Worm (Caenorhabditis elegans) whole organism, young adult: ENCODE measurements around the gene gsp-1.
A peak's percentile ranks its signal among the peaks of the same experiment; 100 is the strongest.

Experiments
- F33H1.4 ChIP-seq: fragments of 200-800 bp; sonication (Bioruptor generic); IDR thresholded peaks from 2 replicates; pipeline ENCODE4 v1.3.6; 2022; ENCODE audit warnings: missing genetic modification reagents, missing genetic modification characterization, missing compliant biosample characterization
- Y56A3A.18 ChIP-seq: fragments of 200-800 bp; sonication (Bioruptor generic); IDR thresholded peaks from 2 replicates; pipeline ENCODE4 v1.3.6; 2022; ENCODE audit warnings: missing genetic modification reagents, missing genetic modification characterization, missing compliant biosample characterization
- let-607 ChIP-seq, 2 experiments: fragments of 200-800 bp in 1 of 2; sonication (Bioruptor generic) in 1 of 2; sonication (generic microtip) in 1 of 2; optimal IDR thresholded peaks; 2 replicates each; lab custom pipeline; 2016 to 2018; ENCODE audit warnings: mild to moderate bottlenecking in 2 of 2, missing compliant biosample characterization in 2 of 2, missing genetic modification characterization in 2 of 2, moderate library complexity in 2 of 2, missing genotype in 1 of 2
- pha-4 ChIP-seq: fragments of 150-350 bp; sonication (generic microtip); optimal IDR thresholded peaks from 2 replicates; lab custom pipeline; 2014; ENCODE audit warnings: missing biosample characterization, missing genetic modification reagents, missing genetic modification characterization
- sdz-38 ChIP-seq: sonication (generic microtip); optimal IDR thresholded peaks from 2 replicates; lab custom pipeline; 2016; ENCODE audit warnings: missing genotype, missing genetic modification characterization, missing compliant biosample characterization
- tbx-9 ChIP-seq: sonication (generic microtip); optimal IDR thresholded peaks from 2 replicates; lab custom pipeline; 2016; ENCODE audit warnings: borderline replicate concordance, missing genetic modification characterization, inconsistent platforms, missing compliant biosample characterization
- ztf-6 ChIP-seq: fragments of 200-800 bp; sonication (Bioruptor generic); IDR thresholded peaks from 2 replicates; pipeline ENCODE4 v1.3.6; 2022; ENCODE audit warnings: missing genetic modification reagents, missing genetic modification characterization, missing compliant biosample characterization

The gsp-1 gene

DNA sequence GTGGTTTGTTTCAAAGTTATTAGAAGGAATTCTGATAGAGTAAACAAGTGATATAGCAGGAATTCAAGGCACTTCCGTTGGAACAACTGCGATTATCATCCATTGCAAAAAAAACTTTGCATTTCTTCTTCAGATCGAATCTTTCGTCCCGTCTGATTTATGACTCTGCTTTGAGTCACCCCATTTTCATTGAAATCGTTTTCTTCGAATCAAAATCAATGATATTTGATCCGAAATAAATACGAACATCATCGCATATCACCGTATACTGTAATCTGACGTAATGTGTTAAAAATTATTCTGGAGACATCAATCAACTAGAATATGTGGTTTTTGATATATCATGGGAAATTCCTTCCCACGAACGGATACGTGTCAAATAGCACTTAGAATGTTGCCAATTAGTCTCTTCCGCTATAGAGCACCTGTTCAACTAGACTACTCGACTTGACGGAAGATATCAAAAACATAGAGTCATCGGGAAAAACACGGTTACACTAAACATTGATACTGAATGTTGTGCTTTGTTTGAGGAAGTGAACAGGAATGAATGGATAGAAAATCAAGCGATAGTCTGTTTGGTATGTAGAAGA lies 48.7 kb downstream of the gsp-1 start:
- TF ChIP-seq sdz-38 (tag; lab: Kevin White, UChicago) (no peak), Y56A3A.18 (GFP tag; lab: Robert Waterston, UW) (0 out of 2 replicates have a peak, but pooled peaks have one; percentile 18)
- TF ChIP-seq, all 124 proteins: peak for 1

DNA sequence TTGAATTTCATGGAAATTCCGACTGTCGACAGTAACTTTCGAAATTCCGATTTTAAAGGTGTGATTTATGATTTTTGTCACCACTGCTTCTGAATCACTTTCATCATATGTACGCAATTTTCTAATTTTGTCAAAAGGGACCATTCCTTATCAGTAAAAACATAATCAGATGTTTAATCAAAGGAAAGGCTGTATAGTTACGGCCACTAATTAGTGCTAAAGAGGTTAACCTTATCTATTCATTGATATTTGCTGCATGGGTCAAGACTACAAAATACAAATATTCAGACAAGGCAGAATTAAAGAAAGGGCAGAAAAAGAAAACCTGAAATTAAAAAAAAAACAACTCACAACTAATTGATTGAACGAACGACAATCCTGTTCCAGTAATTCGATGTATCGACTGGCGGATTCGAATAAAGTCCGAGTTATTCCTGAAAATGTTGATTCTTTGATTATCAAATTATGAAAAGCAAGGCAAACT lies 49.8 kb downstream of the gsp-1 start, which contains the start of gene T28B11.1:
T28B11.1 (minus strand) TSS at position 434 of the 484 bp plus-strand sequence.
- TF ChIP-seq ztf-6 (GFP tag; lab: Robert Waterston, UW) (no peak), Y56A3A.18 (GFP tag; lab: Robert Waterston, UW) (no peak), let-607 (tag; optimal IDR thresholded peaks at IDR 0.05; lab: Kevin White, UChicago) (no peak), F33H1.4 (GFP tag; lab: Robert Waterston, UW) (no peak), tbx-9 (no peak), pha-4 (no peak)
